Fruit fly (Drosophila melanogaster) whole organism, embryonic: ENCODE results near the gene Nup153.

Source experiments
- Abd-B ChIP-seq: fragments of 200-800 bp; sonication (Bioruptor generic); optimal IDR thresholded peaks from 2 replicates; lab custom pipeline; 2018; ENCODE audit warnings: missing biosample characterization, mild to moderate bottlenecking, missing genetic modification characterization, moderate library complexity
- Blimp-1 ChIP-seq: fragments of 200-800 bp; sonication (Bioruptor generic); optimal IDR thresholded peaks from 3 replicates; lab custom pipeline; 2018; ENCODE audit warnings: missing biosample characterization, missing genetic modification characterization, mild to moderate bottlenecking, moderate library complexity, missing genetic modification reagents
- BtbVII ChIP-seq: fragments of 200-800 bp; sonication (Bioruptor generic); optimal IDR thresholded peaks from 3 replicates; lab custom pipeline; 2017; ENCODE audit warnings: missing biosample characterization, mild to moderate bottlenecking, missing genetic modification characterization
- Bteb2 ChIP-seq: fragments of 200-800 bp; sonication (Bioruptor generic); optimal IDR thresholded peaks from 2 replicates; lab custom pipeline; 2016; ENCODE audit warnings: missing biosample characterization, missing genetic modification characterization
- CG13123 ChIP-seq: fragments of 200-800 bp; sonication (Bioruptor generic); optimal IDR thresholded peaks from 2 replicates; lab custom pipeline; 2016; ENCODE audit warnings: missing biosample characterization, missing genetic modification characterization
- CG14050 ChIP-seq: fragments of 200-800 bp; sonication (Bioruptor generic); IDR thresholded peaks from 3 replicates; pipeline ENCODE4 v1.3.6; 2022; ENCODE audit warnings: missing biosample characterization, missing genetic modification characterization
- CG14441 ChIP-seq: fragments of 200-800 bp; sonication (Bioruptor generic); IDR thresholded peaks from 2 replicates; pipeline ENCODE4 v1.3.6; 2022; ENCODE audit warnings: missing biosample characterization, missing genetic modification characterization
- CG16779 ChIP-seq: fragments of 200-800 bp; sonication (Bioruptor generic); IDR thresholded peaks from 2 replicates; pipeline ENCODE4 v1.3.6; 2022; ENCODE audit warnings: missing biosample characterization, missing genetic modification characterization
- CG16863 ChIP-seq: fragments of 200-800 bp; sonication (Bioruptor generic); optimal IDR thresholded peaks from 3 replicates; lab custom pipeline; 2016; ENCODE audit warnings: missing biosample characterization, missing genetic modification characterization
- CG17385 ChIP-seq: fragments of 200-800 bp; sonication (Bioruptor generic); optimal IDR thresholded peaks from 3 replicates; lab custom pipeline; 2018; ENCODE audit warnings: missing biosample characterization, mild to moderate bottlenecking, missing genetic modification characterization
- CG17912 ChIP-seq: fragments of 200-800 bp; sonication (Bioruptor generic); optimal IDR thresholded peaks from 2 replicates; lab custom pipeline; 2018; ENCODE audit warnings: missing biosample characterization, mild to moderate bottlenecking, missing genetic modification characterization
- CG18011 ChIP-seq: fragments of 200-800 bp; sonication (Bioruptor generic); optimal IDR thresholded peaks from 2 replicates; lab custom pipeline; 2017; ENCODE audit warnings: missing biosample characterization, missing genetic modification characterization, mild to moderate bottlenecking, moderate library complexity, missing genotype
- CG2129 ChIP-seq: fragments of 200-800 bp; sonication (Bioruptor generic); IDR thresholded peaks from 2 replicates; pipeline ENCODE4 v1.3.6; 2022; ENCODE audit warnings: missing biosample characterization, missing genetic modification characterization; ENCODE audit not compliant: partially characterized antibody
- CG2889 ChIP-seq: fragments of 200-800 bp; sonication (Bioruptor generic); IDR thresholded peaks from 3 replicates; pipeline ENCODE4 v1.3.6; 2022; ENCODE audit warnings: missing biosample characterization, missing genetic modification characterization
- CG31441 ChIP-seq: fragments of 200-800 bp; sonication (Bioruptor generic); IDR thresholded peaks from 2 replicates; pipeline ENCODE4 v1.3.6; 2022; ENCODE audit warnings: missing biosample characterization, missing genetic modification characterization
- CG4617 ChIP-seq: fragments of 200-800 bp; sonication (Bioruptor generic); optimal IDR thresholded peaks from 3 replicates; lab custom pipeline; 2016; ENCODE audit warnings: missing biosample characterization, missing genetic modification characterization, borderline replicate concordance
- CG4707 ChIP-seq: fragments of 200-800 bp; sonication (Bioruptor generic); optimal IDR thresholded peaks from 2 replicates; lab custom pipeline; 2018; ENCODE audit warnings: missing biosample characterization, mild to moderate bottlenecking, missing genetic modification characterization, moderate library complexity
- CG4730 ChIP-seq: fragments of 200-800 bp; sonication (Bioruptor generic); IDR thresholded peaks from 2 replicates; pipeline ENCODE4 v1.3.6; 2022; ENCODE audit warnings: missing biosample characterization, missing genetic modification characterization
- CG4820 ChIP-seq: fragments of 200-800 bp; sonication (Bioruptor generic); optimal IDR thresholded peaks from 3 replicates; lab custom pipeline; 2016; ENCODE audit warnings: missing biosample characterization, missing genetic modification characterization
- CG7963 ChIP-seq: fragments of 200-800 bp; sonication (Bioruptor generic); IDR thresholded peaks from 3 replicates; pipeline ENCODE4 v1.3.6; 2022; ENCODE audit warnings: missing biosample characterization, missing genetic modification characterization; ENCODE audit not compliant: partially characterized antibody
- CG8359 ChIP-seq: fragments of 200-800 bp; sonication (Bioruptor generic); optimal IDR thresholded peaks from 2 replicates; lab custom pipeline; 2017; ENCODE audit warnings: missing biosample characterization, mild to moderate bottlenecking, missing genetic modification characterization, borderline replicate concordance
- CHES-1-like ChIP-seq: fragments of 200-800 bp; sonication (Bioruptor generic); optimal IDR thresholded peaks from 2 replicates; lab custom pipeline; 2016; ENCODE audit warnings: missing biosample characterization, missing genetic modification characterization
- Camta ChIP-seq: fragments of 200-800 bp; sonication (Bioruptor generic); optimal IDR thresholded peaks from 2 replicates; lab custom pipeline; 2016; ENCODE audit warnings: missing biosample characterization, missing genetic modification characterization
- Eip74EF ChIP-seq, 2 experiments: fragments of 200-800 bp in 1 of 2; fragments of >200 bp in 1 of 2; sonication (Bioruptor generic) in 1 of 2; optimal IDR thresholded peaks; 2 replicates each; lab custom pipeline; 2017 to 2019; ENCODE audit warnings: missing biosample characterization in 2 of 2, missing genetic modification characterization in 2 of 2, mild to moderate bottlenecking in 1 of 2, moderate library complexity in 1 of 2
- HLH54F ChIP-seq: fragments of 200-800 bp; sonication (Bioruptor generic); optimal IDR thresholded peaks from 3 replicates; lab custom pipeline; 2016; ENCODE audit warnings: missing biosample characterization, missing genetic modification characterization
- HLHmδ ChIP-seq: fragments of 200-800 bp; sonication (Bioruptor generic); optimal IDR thresholded peaks from 2 replicates; lab custom pipeline; 2018; ENCODE audit warnings: missing biosample characterization, mild to moderate bottlenecking, missing genetic modification characterization, moderate library complexity
- Lim3 ChIP-seq: fragments of 200-800 bp; sonication (Bioruptor generic); IDR thresholded peaks from 2 replicates; pipeline ENCODE4 v1.3.6; 2022; ENCODE audit warnings: missing biosample characterization, missing genetic modification characterization
- Lpt ChIP-seq: fragments of >200 bp; optimal IDR thresholded peaks from 2 replicates; lab custom pipeline; 2018; ENCODE audit warnings: missing biosample characterization, missing genetic modification characterization
- Meics ChIP-seq: fragments of 200-800 bp; sonication (Bioruptor generic); optimal IDR thresholded peaks from 2 replicates; lab custom pipeline; 2017; ENCODE audit warnings: missing biosample characterization, mild to moderate bottlenecking, missing genetic modification characterization
- Nf-YA ChIP-seq: fragments of 200-800 bp; sonication (Bioruptor generic); IDR thresholded peaks from 2 replicates; pipeline ENCODE4 v1.3.6; 2022; ENCODE audit warnings: missing biosample characterization, missing genetic modification characterization
- Sin3A ChIP-seq: fragments of >200 bp; optimal IDR thresholded peaks from 2 replicates; lab custom pipeline; 2018
- Xrp1 ChIP-seq: fragments of 200-800 bp; sonication (Bioruptor generic); IDR thresholded peaks from 2 replicates; pipeline ENCODE4 v1.3.6; 2022; ENCODE audit warnings: missing biosample characterization, missing genetic modification characterization
- YL-1 ChIP-seq: fragments of 200-800 bp; sonication (Bioruptor generic); optimal IDR thresholded peaks from 3 replicates; lab custom pipeline; 2017; ENCODE audit warnings: missing biosample characterization, mild to moderate bottlenecking, missing genetic modification characterization
- chn ChIP-seq: fragments of 200-800 bp; sonication (Bioruptor generic); optimal IDR thresholded peaks from 2 replicates; lab custom pipeline; 2016; ENCODE audit warnings: missing biosample characterization, missing genetic modification characterization
- dm ChIP-seq: fragments of 200-800 bp; sonication (Bioruptor generic); optimal IDR thresholded peaks from 3 replicates; lab custom pipeline; 2016; ENCODE audit warnings: missing biosample characterization, missing genetic modification characterization
- gfzf ChIP-seq: fragments of 200-800 bp; sonication (Bioruptor generic); optimal IDR thresholded peaks from 2 replicates; lab custom pipeline; 2016; ENCODE audit warnings: missing biosample characterization, mild to moderate bottlenecking, missing genetic modification characterization, moderate library complexity
- ham ChIP-seq: fragments of 200-800 bp; sonication (Bioruptor generic); IDR thresholded peaks from 2 replicates; pipeline ENCODE4 v1.3.6; 2022; ENCODE audit warnings: missing biosample characterization, missing genetic modification characterization
- insv ChIP-seq, 2 experiments: fragments of 200-800 bp; sonication (Bioruptor generic); optimal IDR thresholded peaks; 3 replicates each; lab custom pipeline; 2016 to 2018; ENCODE audit warnings: missing biosample characterization in 2 of 2, missing genetic modification characterization in 2 of 2
- jigr1 ChIP-seq: fragments of 200-800 bp; sonication (Bioruptor generic); IDR thresholded peaks from 3 replicates; pipeline ENCODE4 v1.3.6; 2022; ENCODE audit warnings: missing biosample characterization, missing genetic modification characterization
- kah ChIP-seq: fragments of 200-800 bp; sonication (Bioruptor generic); optimal IDR thresholded peaks from 2 replicates; lab custom pipeline; 2018; ENCODE audit warnings: missing biosample characterization, mild to moderate bottlenecking, missing genetic modification characterization
- nmo ChIP-seq: fragments of 200-800 bp; sonication (Bioruptor generic); optimal IDR thresholded peaks from 2 replicates; lab custom pipeline; 2018; ENCODE audit warnings: missing biosample characterization, mild to moderate bottlenecking, missing genetic modification characterization, moderate library complexity
- oc ChIP-seq: fragments of 200-800 bp; sonication (Bioruptor generic); optimal IDR thresholded peaks from 2 replicates; lab custom pipeline; 2018; ENCODE audit warnings: missing biosample characterization, mild to moderate bottlenecking, missing genetic modification characterization, moderate library complexity
- pb ChIP-seq: fragments of 200-800 bp; sonication (Bioruptor generic); optimal IDR thresholded peaks from 3 replicates; lab custom pipeline; 2016; ENCODE audit warnings: missing biosample characterization, missing genetic modification characterization
- slou ChIP-seq: fragments of 200-800 bp; sonication (Bioruptor generic); optimal IDR thresholded peaks from 3 replicates; lab custom pipeline; 2016; ENCODE audit warnings: missing biosample characterization, missing genetic modification characterization
- sob ChIP-seq: fragments of 200-800 bp; sonication (Bioruptor generic); IDR thresholded peaks from 2 replicates; pipeline ENCODE4 v1.3.6; 2022; ENCODE audit warnings: missing biosample characterization, missing genetic modification characterization
- tap ChIP-seq: fragments of 200-800 bp; optimal IDR thresholded peaks from 3 replicates; lab custom pipeline; 2019; ENCODE audit warnings: missing biosample characterization, mild to moderate bottlenecking, missing genetic modification characterization, moderate library complexity
- tio ChIP-seq: fragments of 200-800 bp; sonication (Bioruptor generic); optimal IDR thresholded peaks from 2 replicates; lab custom pipeline; 2017; ENCODE audit warnings: missing biosample characterization, missing genetic modification characterization, inconsistent platforms
- usp ChIP-seq: fragments of >200 bp; optimal IDR thresholded peaks from 2 replicates; lab custom pipeline; 2017; ENCODE audit warnings: missing biosample characterization, missing genetic modification characterization
- zf30C ChIP-seq: fragments of 200-800 bp; sonication (Bioruptor generic); optimal IDR thresholded peaks from 3 replicates; lab custom pipeline; 2018; ENCODE audit warnings: missing biosample characterization, mild to moderate bottlenecking, missing genetic modification characterization

The Nup153 gene

DNA sequence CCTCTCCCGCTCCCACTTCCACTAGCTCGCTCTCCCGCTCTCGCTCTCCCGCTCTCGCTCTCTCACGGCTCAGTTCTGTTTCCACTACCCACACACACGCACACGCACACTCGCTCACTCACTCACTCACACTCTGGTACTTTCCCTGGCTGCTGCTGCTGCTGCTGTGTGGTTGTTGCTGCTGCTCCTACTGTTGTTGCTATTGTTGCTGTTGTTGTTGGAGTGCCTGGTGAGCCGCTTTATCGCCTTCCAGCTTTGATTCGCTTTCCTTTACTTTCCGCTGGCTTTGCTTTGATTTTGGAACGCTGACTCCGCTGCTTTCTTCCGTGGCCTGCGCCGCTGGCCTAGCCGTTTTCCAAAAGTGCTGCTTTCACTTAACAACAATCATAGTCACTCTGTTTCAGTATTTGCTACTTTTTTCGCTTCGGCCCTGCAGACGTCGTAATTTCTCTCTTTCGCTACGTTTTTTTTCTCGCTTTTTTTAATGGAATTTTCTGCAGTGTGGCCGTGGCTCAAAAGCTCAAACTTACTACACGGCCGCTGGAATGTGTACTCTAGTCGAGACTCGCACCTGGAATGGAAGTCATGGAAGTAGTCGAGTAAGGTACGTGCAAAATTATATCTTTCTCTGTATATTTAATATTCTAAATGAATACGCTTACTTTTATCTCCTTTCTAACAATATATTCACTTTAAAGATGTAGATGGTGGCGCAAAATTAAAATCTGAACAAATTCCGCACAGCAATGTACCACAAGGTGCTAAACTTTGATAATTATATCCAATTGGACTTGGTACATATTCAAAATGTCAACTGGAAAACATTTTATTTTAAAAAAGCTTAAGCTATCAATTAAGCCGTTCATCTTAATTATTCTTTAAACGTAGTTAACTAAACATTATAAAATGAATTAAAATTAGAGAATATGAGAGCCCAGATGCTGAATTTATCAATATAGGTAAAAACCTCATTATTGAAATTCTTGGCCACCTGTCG is 39.2 kb upstream of the Nup153 start, which contains the start of gene Pp2B-14D (continued):
- TF ChIP-seq CG4707 (no peak), tap (tag; lab: Kevin White, UChicago) (no peak), CG8359 (no peak), BtbVII (no peak), CG17912 (GFP tag; lab: Kevin White, UChicago) (no peak), YL-1 (GFP tag; lab: Kevin White, UChicago) (peak; percentile 74), CG2129 (GFP tag; lab: Robert Waterston, UW) (no peak), kah (no peak), oc (tag; lab: Kevin White, UChicago) (no peak), Meics (GFP tag; lab: Kevin White, UChicago) (no peak), Camta (GFP tag; lab: Kevin White, UChicago) (no peak), CG16779 (GFP tag; lab: Robert Waterston, UW) (no peak), CG13123 (GFP tag; lab: Kevin White, UChicago) (no peak), Sin3A (lab: Kevin White, UChicago) (peak; percentile 15), HLH54F (GFP tag; lab: Kevin White, UChicago) (no peak), slou (no peak), CG14441 (GFP tag; lab: Robert Waterston, UW) (no peak), pb (GFP tag; lab: Kevin White, UChicago) (no peak), CG7963 (GFP tag; lab: Robert Waterston, UW) (no peak), CG14050 (GFP tag; lab: Robert Waterston, UW) (no peak), CG17385 (GFP tag; lab: Kevin White, UChicago) (no peak), CG16863 (GFP tag; lab: Kevin White, UChicago) (no peak), CHES-1-like (no peak), CG4617 (GFP tag; lab: Kevin White, UChicago) (peak; percentile 53), tio (GFP tag; lab: Kevin White, UChicago) (no peak), gfzf (GFP tag; lab: Kevin White, UChicago) (peak; percentile 87), Lpt (GFP tag; lab: Kevin White, UChicago) (no peak), sob (GFP tag; lab: Robert Waterston, UW) (0 out of 2 replicates have a peak, but pooled peaks have one; percentile 6), CG4820 (GFP tag; lab: Kevin White, UChicago) (no peak), nmo (no peak), Lim3 (GFP tag; lab: Robert Waterston, UW) (no peak), Nf-YA (GFP tag; lab: Robert Waterston, UW) (no peak), jigr1 (GFP tag; lab: Robert Waterston, UW) (no peak), insv (GFP tag; optimal IDR thresholded peaks at IDR 0.05; lab: Kevin White, UChicago) (peak in 1 of 2 experiments; percentile 88), HLHmδ (GFP tag; lab: Kevin White, UChicago) (peak; percentile 48), zf30C (GFP tag; lab: Kevin White, UChicago) (peak; percentile 73), ham (GFP tag; lab: Robert Waterston, UW) (no peak), Abd-B (GFP tag; lab: Kevin White, UChicago) (no peak), dm (GFP tag; lab: Kevin White, UChicago) (no peak), usp (no peak), chn (no peak), CG2889 (GFP tag; lab: Robert Waterston, UW) (no peak), Bteb2 (GFP tag; lab: Kevin White, UChicago) (no peak), Xrp1 (GFP tag; lab: Robert Waterston, UW) (no peak), CG18011 (GFP tag; lab: Kevin White, UChicago) (no peak), CG4730 (GFP tag; lab: Robert Waterston, UW) (no peak), Eip74EF (GFP tag; optimal IDR thresholded peaks at IDR 0.05; lab: Kevin White, UChicago) (no peak), CG31441 (GFP tag; lab: Robert Waterston, UW) (0 out of 2 replicates have a peak, but pooled peaks have one; percentile 17), Blimp-1 (no peak)
